Worm (Caenorhabditis elegans): ENCODE measurements around the gene F28A12.10.
A peak's percentile ranks its signal among the peaks of the same experiment; 100 is the strongest.

The F28A12.10 gene

DNA sequence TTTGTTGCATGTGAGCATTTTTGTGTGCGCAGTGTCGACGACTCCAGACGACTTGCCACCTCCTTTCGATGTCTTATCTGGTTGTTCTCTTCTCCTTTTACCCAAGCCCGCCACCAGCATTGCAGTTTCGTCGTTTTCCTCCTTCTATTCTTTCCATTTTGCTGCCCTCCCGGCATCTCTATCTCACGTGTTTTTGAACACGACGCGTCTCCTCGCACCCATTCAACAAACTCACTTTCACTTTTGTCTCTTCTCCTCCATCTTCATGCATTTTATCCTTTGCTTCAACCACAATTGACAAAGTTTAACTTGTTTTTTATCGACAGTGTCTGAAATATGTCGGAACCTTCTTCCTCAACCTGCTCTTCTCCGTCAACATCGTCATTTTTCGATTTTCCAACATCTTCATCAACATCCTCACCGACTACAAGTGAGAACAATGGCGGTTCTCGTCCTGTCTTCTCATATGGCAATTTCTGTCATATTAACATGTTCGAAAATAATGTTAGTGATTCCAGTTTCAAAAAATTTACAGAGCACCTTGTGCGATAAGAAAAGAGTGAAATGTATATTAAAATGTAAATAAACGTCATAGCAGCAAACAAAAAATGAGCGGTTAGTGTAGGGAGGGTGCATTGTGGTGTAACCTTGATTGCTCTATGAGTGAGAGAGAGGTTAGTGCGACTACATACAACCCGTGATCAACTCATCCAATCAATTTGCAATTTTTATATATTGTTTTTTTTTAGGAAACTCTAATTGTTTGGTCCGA is 26.7 kb downstream of the F28A12.10 start, which contains the start of gene fip-4 (continued):
- TF ChIP-seq ZK546.5 (tag; optimal IDR thresholded peaks at IDR 0.05) (no peak), snpc-4 (tag; optimal IDR thresholded peaks at IDR 0.05) (peak; percentile 18), ztf-11 (tag; optimal IDR thresholded peaks at IDR 0.05) (no peak), nhr-43 (tag; optimal IDR thresholded peaks at IDR 0.05; ENCODE audit: poor library complexity, severe bottlenecking) (no peak)

DNA sequence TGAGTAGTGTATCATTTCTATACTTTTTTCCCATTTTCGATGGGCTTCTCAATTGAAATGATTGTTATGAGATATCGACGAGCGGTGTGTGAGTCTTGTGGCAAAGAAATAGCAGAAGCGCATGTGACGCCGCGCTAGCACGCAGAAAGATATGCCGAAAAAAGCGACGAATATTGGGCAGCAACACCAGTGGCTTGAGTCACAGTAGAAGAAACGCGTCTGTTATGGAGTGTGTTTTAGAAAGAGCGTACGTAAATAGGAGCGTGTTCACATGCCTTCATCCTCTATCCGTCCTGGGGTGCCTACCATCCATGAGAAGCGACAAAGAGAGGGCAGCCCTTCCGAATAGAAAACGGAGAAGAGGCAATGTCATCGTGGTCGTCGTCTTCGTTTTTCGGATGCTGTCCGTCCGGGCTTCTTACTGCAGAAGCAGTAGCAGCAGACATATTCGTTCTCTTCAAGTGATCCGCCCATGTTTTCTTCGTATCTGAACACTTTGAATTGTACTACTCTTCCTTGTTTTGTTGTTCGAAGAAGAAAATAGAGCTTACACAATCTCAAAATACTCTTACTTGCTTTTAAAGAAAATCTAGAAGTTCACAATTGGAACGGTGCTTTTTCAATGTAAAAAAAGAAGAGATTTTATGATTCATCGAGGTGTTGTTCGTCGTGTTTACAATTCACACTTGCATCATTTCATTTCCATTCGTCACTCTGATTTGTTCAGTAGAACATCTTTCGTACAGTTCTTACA is 27.6 kb downstream of the F28A12.10 start:
- TF ChIP-seq snpc-4 (tag; optimal IDR thresholded peaks at IDR 0.05), result peak; percentile 31
- TF ChIP-seq mml-1 (tag; optimal IDR thresholded peaks at IDR 0.05), result no peak
- TF ChIP-seq hmg-11 (tag; optimal IDR thresholded peaks at IDR 0.05), result peak; percentile 60
- TF ChIP-seq sea-2 (GFP tag; optimal IDR thresholded peaks at IDR 0.05), result no peak
- TF ChIP-seq nhr-43 (tag; optimal IDR thresholded peaks at IDR 0.05; ENCODE audit: poor library complexity, severe bottlenecking), result peak; percentile 42
- peak; percentile 3 for TF ChIP-seq mdl-1 (tag; optimal IDR thresholded peaks at IDR 0.05)
- TF ChIP-seq lsy-12 (tag; optimal IDR thresholded peaks at IDR 0.05), result no peak
- TF ChIP-seq lin-39 (tag; optimal IDR thresholded peaks at IDR 0.05), result peak; percentile 65
- peak; percentile 28 for TF ChIP-seq nfya-1 (tag; optimal IDR thresholded peaks at IDR 0.05; ENCODE audit: insufficient read depth)

DNA sequence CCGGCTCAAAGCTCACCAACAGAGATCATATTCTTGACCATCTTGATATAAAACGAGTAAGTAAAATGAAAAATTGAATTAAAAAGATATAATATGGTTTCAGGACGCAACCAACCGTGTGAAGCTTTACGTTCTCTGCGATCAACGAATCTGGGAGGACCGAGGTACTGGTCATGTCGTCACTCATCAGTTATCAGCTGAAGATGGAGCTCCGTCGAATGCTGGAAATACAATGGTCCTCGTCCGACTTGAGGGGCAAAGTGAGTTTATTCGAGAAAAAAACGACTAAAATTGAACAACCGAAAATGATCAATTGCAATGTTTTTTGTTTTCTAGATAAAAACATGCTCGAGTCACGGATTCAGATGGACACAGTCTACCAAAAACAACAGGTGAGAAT is 29.1 kb downstream of the F28A12.10 start:
- TF ChIP-seq egl-5 (tag; optimal IDR thresholded peaks at IDR 0.05) (no peak), ceh-82 (tag; optimal IDR thresholded peaks at IDR 0.05) (no peak), pha-4 (tag; optimal IDR thresholded peaks at IDR 0.05) (no peak)

DNA sequence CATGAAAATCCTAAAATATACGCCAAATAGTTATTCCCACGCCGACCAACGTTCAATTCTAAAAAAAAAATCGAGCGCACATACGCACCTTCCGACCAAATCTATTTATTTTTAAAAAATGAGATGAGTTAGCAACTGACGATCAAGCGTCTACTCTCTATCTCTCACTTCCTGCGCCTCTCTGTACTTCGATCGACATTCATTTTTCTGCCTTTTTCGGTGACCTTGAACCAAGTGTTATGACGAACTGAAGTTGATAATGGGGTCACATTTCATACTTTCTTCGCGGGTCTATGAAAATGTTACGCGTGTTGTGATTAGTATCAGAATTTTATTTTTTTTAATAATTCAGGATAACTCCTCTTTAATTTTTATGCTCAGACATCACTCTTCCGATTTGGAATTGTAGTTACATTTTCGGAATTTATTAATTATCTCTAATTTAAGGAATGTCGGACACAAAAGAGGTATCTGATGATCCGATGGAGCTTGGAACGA is 30.2 kb downstream of the F28A12.10 start, which contains the start of gene smk-1:
Gene smk-1, plus strand, starts transcription at position 448 of the 498 bp plus-strand sequence.
- TF ChIP-seq nhr-25 (tag; optimal IDR thresholded peaks at IDR 0.05) (peak; percentile 89), egl-5 (tag; optimal IDR thresholded peaks at IDR 0.05) (no peak), nhr-23 (tag; optimal IDR thresholded peaks at IDR 0.05) (peak; percentile 67), nhr-12 (tag; optimal IDR thresholded peaks at IDR 0.05) (no peak), lsy-12 (tag; optimal IDR thresholded peaks at IDR 0.05) (no peak), zag-1 (tag; optimal IDR thresholded peaks at IDR 0.05) (no peak)

DNA sequence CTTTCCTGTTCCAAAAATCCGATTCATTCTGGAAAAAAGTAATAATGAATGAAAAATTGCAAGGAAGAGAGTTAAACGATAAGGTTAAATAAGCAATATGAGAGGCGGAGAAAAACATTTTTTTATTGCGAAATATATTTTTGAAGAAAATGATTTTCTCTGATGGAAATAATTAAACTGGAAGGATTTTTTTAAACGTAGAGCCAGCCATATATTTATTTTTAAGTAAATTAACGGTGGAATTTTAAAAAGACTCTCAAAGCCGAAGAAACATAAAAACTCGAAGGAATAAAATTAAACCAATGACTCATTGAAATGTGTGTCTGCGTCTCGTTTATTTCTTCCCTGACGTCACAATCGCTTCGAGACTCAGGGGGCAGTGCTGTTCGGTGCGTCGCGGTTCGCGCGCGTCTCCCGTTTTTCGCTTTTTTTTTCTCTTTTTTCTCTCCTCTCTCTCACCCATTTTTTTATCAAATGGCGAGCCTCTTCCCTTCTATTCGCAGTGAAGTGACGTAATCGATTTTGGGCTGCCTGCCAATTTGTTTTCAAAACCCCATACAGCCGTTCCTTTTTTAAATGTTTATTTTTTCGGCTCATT is 31.4 kb downstream of the F28A12.10 start, which contains the start of gene vps-60:
Gene vps-60, minus strand, starts transcription at position 30 of the 598 bp plus-strand sequence.
- no peak for TF ChIP-seq aly-2 (tag; optimal IDR thresholded peaks at IDR 0.05)
- peak; percentile 89 for TF ChIP-seq egl-27 (tag; optimal IDR thresholded peaks at IDR 0.05)
- no peak for TF ChIP-seq ztf-11 (tag; optimal IDR thresholded peaks at IDR 0.05)
- peak; percentile 95 for TF ChIP-seq nfya-1 (tag; optimal IDR thresholded peaks at IDR 0.05; ENCODE audit: insufficient read depth)
- peak; percentile 72 for TF ChIP-seq nhr-43 (tag; optimal IDR thresholded peaks at IDR 0.05; ENCODE audit: poor library complexity, severe bottlenecking)
- TF ChIP-seq egl-5 (tag; optimal IDR thresholded peaks at IDR 0.05), result peak; percentile 89
- no peak for TF ChIP-seq fkh-2 (tag; optimal IDR thresholded peaks at IDR 0.05)
- peak; percentile 25 for TF ChIP-seq nhr-77 (tag; optimal IDR thresholded peaks at IDR 0.05)
- peak; percentile 57 for TF ChIP-seq skn-1 (tag; optimal IDR thresholded peaks at IDR 0.05)
- TF ChIP-seq unc-39 (tag; optimal IDR thresholded peaks at IDR 0.05), result no peak
- peak; percentile 95 for TF ChIP-seq jun-1 (tag; optimal IDR thresholded peaks at IDR 0.05)
- TF ChIP-seq nhr-76 (tag; optimal IDR thresholded peaks at IDR 0.05), result no peak
- no peak for TF ChIP-seq eor-1 (tag; optimal IDR thresholded peaks at IDR 0.05)
- peak; percentile 86 for TF ChIP-seq ama-1 (optimal IDR thresholded peaks at IDR 0.05)
- TF ChIP-seq snpc-4 (tag; optimal IDR thresholded peaks at IDR 0.05), result peak; percentile 81
- TF ChIP-seq mdl-1 (tag; optimal IDR thresholded peaks at IDR 0.05), result peak; percentile 38
- TF ChIP-seq ceh-16 (tag; optimal IDR thresholded peaks at IDR 0.05), result no peak
- peak; percentile 11 for TF ChIP-seq unc-62 (GFP tag; optimal IDR thresholded peaks at IDR 0.05)
- TF ChIP-seq nhr-23 (tag; optimal IDR thresholded peaks at IDR 0.05), result peak; percentile 97
- peak in 1 of 3 experiments; percentile 80 for TF ChIP-seq elt-3 (tag; optimal IDR thresholded peaks at IDR 0.05)
- TF ChIP-seq ztf-4 (tag; optimal IDR thresholded peaks at IDR 0.05), result no peak
- TF ChIP-seq zag-1 (tag; optimal IDR thresholded peaks at IDR 0.05), result no peak
- peak; percentile 88 for TF ChIP-seq elt-2 (tag; optimal IDR thresholded peaks at IDR 0.05)
- peak; percentile 93 for TF ChIP-seq lin-39 (tag; optimal IDR thresholded peaks at IDR 0.05)
- peak; percentile 93 for TF ChIP-seq nhr-25 (tag; optimal IDR thresholded peaks at IDR 0.05)
- peak; percentile 43 for TF ChIP-seq elt-1 (tag; optimal IDR thresholded peaks at IDR 0.05)
- TF ChIP-seq nhr-12 (tag; optimal IDR thresholded peaks at IDR 0.05), result no peak
- no peak for TF ChIP-seq ZK546.5 (tag; optimal IDR thresholded peaks at IDR 0.05)
- no peak for TF ChIP-seq ceh-82 (tag; optimal IDR thresholded peaks at IDR 0.05)
- no peak for TF ChIP-seq nhr-67 (tag; optimal IDR thresholded peaks at IDR 0.05)
- peak; percentile 61 for TF ChIP-seq tbx-2 (tag; optimal IDR thresholded peaks at IDR 0.05)
- peak; percentile 72 for TF ChIP-seq nhr-11 (tag; optimal IDR thresholded peaks at IDR 0.05)
- peak; percentile 84 for TF ChIP-seq fkh-10 (GFP tag; optimal IDR thresholded peaks at IDR 0.05)
